Fruit fly (Drosophila melanogaster) whole organism, pupa: ENCODE data around the gene Nnk.
A peak's percentile ranks its signal among the peaks of the same experiment; 100 is the strongest.

ENCODE experiments used
- CG13204 ChIP-seq: fragments of 200-800 bp; sonication (Bioruptor generic); optimal IDR thresholded peaks from 2 replicates; lab custom pipeline; 2018; ENCODE audit warnings: missing biosample characterization, mild to moderate bottlenecking, missing genetic modification characterization, moderate library complexity
- CG34367 ChIP-seq: fragments of 200-800 bp; sonication (Bioruptor generic); optimal IDR thresholded peaks from 2 replicates; lab custom pipeline; 2018; ENCODE audit warnings: missing biosample characterization, mild to moderate bottlenecking, missing genetic modification characterization
- Pif1A ChIP-seq: fragments of 200-800 bp; sonication (Bioruptor generic); optimal IDR thresholded peaks from 3 replicates; lab custom pipeline; 2016; ENCODE audit warnings: missing biosample characterization, missing genetic modification characterization
- gl ChIP-seq: fragments of 200-800 bp; sonication (Bioruptor generic); optimal IDR thresholded peaks from 2 replicates; lab custom pipeline; 2018; ENCODE audit warnings: missing biosample characterization, mild to moderate bottlenecking, missing genetic modification characterization

DNA sequence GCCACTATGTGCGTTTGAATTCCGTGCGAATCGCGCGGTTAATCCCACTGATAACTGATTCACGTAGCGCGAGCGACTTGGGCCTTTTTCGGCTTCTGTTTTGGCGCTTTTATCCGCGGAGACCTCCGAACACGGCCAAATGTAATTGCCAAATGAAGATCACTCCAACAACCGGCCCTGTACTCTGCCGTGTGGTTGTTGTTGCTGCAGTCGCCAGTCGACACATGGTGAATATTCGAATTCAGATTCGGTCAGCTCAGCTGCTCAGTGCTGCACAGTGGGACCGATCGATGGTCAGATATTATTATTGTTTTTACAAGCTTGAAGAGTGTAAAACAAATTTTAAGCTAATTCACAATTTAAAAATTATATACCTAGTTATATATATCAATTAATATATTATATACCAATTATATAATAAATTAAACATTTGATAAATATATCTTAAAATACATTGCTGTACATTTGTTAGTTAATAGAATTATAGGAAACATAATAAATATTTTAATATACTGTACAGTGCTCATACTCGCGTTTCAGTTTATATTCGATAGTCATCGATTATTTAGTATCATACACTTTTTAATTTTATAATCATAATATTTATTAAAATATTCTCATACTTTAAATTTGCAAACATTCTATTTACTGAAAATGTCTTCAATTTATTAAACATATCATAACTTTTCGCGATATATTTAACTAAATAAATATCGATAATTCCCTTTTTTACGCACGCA, 10.5 kb downstream of the Nnk start, which contains the start of gene CG43102:
- TF ChIP-seq gl (tag; lab: Kevin White, UChicago) (peak; percentile 12), Pif1A (peak; percentile 72), CG13204 (GFP tag; lab: Kevin White, UChicago) (no peak), CG34367 (tag; lab: Kevin White, UChicago) (peak; percentile 45)
